Worm (Caenorhabditis elegans) whole organism, mixed stage, embryonic: ENCODE results near the gene plc-4.

ENCODE experiments used
- nhr-2 ChIP-seq: fragments of 150-350 bp; optimal IDR thresholded peaks from 2 replicates; lab custom pipeline; 2014; ENCODE audit warnings: missing biosample characterization, missing genetic modification characterization
- unc-39 ChIP-seq: fragments of 150-350 bp; optimal IDR thresholded peaks from 2 replicates; lab custom pipeline; 2014; ENCODE audit warnings: missing biosample characterization, missing genetic modification characterization

- TF ChIP-seq unc-39 (tag; lab: Kevin White, UChicago) (no peak), nhr-2 (tag; lab: Kevin White, UChicago) (no peak)
Measured at ce11 chrIV:7499302-7499701, 13.2 kb downstream of the plc-4 start.
